Worm (Caenorhabditis elegans) whole organism, L4 larva: ENCODE data around the gene F46C5.7.

ENCODE experiments used
- T20F7.1 ChIP-seq: fragments of 200-800 bp; sonication (Bioruptor generic); optimal IDR thresholded peaks from 2 replicates; lab custom pipeline; 2018; ENCODE audit warnings: mild to moderate bottlenecking, missing genetic modification characterization, missing compliant biosample characterization
- ama-1 ChIP-seq: fragments of 150-350 bp; optimal IDR thresholded peaks from 2 replicates; lab custom pipeline; 2014; ENCODE audit warnings: inconsistent platforms, mixed read lengths
- attf-4 ChIP-seq: sonication (generic microtip); optimal IDR thresholded peaks from 3 replicates; lab custom pipeline; 2017; ENCODE audit warnings: missing biosample characterization, missing genetic modification characterization
- nhr-102 ChIP-seq: sonication (generic microtip); optimal IDR thresholded peaks from 2 replicates; lab custom pipeline; 2016; ENCODE audit warnings: mild to moderate bottlenecking, missing genetic modification characterization, moderate library complexity, missing compliant biosample characterization
- nhr-237 ChIP-seq: sonication (generic microtip); optimal IDR thresholded peaks from 2 replicates; lab custom pipeline; 2017; ENCODE audit warnings: missing biosample characterization, missing genetic modification characterization
- pqm-1 ChIP-seq: sonication (generic microtip); optimal IDR thresholded peaks from 2 replicates; lab custom pipeline; 2017; ENCODE audit warnings: missing biosample characterization, missing genetic modification characterization
- sdz-12 ChIP-seq: fragments of 200-800 bp; sonication (Bioruptor generic); optimal IDR thresholded peaks from 2 replicates; lab custom pipeline; 2018; ENCODE audit warnings: mild to moderate bottlenecking, missing genetic modification characterization, missing compliant biosample characterization
- unc-62 ChIP-seq, 3 experiments: fragments of 150-350 bp in 1 of 3; sonication (generic microtip); optimal IDR thresholded peaks in 2 of 3; peaks in 1 of 3; 1 replicate in 1 of 3; 2 replicates in 2 of 3; lab custom pipeline; 2014 to 2017; ENCODE audit warnings: missing biosample characterization in 3 of 3, missing genetic modification characterization in 3 of 3, missing genetic modification reagents in 3 of 3, missing genotype in 1 of 3
- zfp-2 ChIP-seq: sonication (generic microtip); optimal IDR thresholded peaks from 2 replicates; lab custom pipeline; 2016; ENCODE audit warnings: mild to moderate bottlenecking, missing genetic modification characterization, missing compliant biosample characterization

ce11 chrII:8877032-8877985 lies 38.2 kb downstream of the F46C5.7 start:
- TF ChIP-seq nhr-237: no peak
- no peak for TF ChIP-seq sdz-12 (GFP tag; lab: Kevin White, UChicago)
- TF ChIP-seq T20F7.1: no peak
- TF ChIP-seq attf-4 (tag; lab: Kevin White, UChicago): no peak
- no peak for TF ChIP-seq zfp-2 (tag; lab: Kevin White, UChicago)
- TF ChIP-seq unc-62 (GFP tag; optimal IDR thresholded peaks at IDR 0.05 in 1 of 2; lab: Kevin White, UChicago): peak in 1 of 2 experiments; percentile 51
- TF ChIP-seq unc-62 (tag; optimal IDR thresholded peaks at IDR 0.05; lab: Kevin White, UChicago): no peak
- TF ChIP-seq ama-1 (lab: Kevin White, UChicago): no peak
- no peak for TF ChIP-seq pqm-1 (tag; lab: Kevin White, UChicago)
- TF ChIP-seq nhr-102 (tag; lab: Kevin White, UChicago): no peak
